Worm (Caenorhabditis elegans): ENCODE data around the gene pho-10.

ce11 chrII:9960127-9960526, 39.8 kb upstream of the pho-10 start:
- TF ChIP-seq snpc-4 (tag; optimal IDR thresholded peaks at IDR 0.05), result no peak
- no peak for TF ChIP-seq elt-3 (tag; optimal IDR thresholded peaks at IDR 0.05)
- no peak for TF ChIP-seq ceh-16 (tag; optimal IDR thresholded peaks at IDR 0.05)
- TF ChIP-seq pha-4 (tag; optimal IDR thresholded peaks at IDR 0.05), result no peak
- TF ChIP-seq R02D3.7 (tag; optimal IDR thresholded peaks at IDR 0.05), result no peak
- no peak for TF ChIP-seq unc-39 (tag; optimal IDR thresholded peaks at IDR 0.05)
- no peak for TF ChIP-seq egl-5 (tag; optimal IDR thresholded peaks at IDR 0.05)
- TF ChIP-seq unc-62 (GFP tag; optimal IDR thresholded peaks at IDR 0.05), result no peak
- no peak for TF ChIP-seq nhr-237 (tag; optimal IDR thresholded peaks at IDR 0.05)
- no peak for TF ChIP-seq ama-1 (optimal IDR thresholded peaks at IDR 0.05)
- TF ChIP-seq lin-15B (tag; optimal IDR thresholded peaks at IDR 0.05), result no peak
- TF ChIP-seq ztf-4 (tag; optimal IDR thresholded peaks at IDR 0.05), result no peak
- TF ChIP-seq ztf-11 (tag; optimal IDR thresholded peaks at IDR 0.05), result no peak
- no peak for TF ChIP-seq zag-1 (tag; optimal IDR thresholded peaks at IDR 0.05)
